Fruit fly (Drosophila melanogaster) whole organism, embryonic: Measurements from ENCODE around the gene NaPi-III.
A peak's percentile ranks its signal among the peaks of the same experiment; 100 is the strongest.

Experiments
- Atf6 ChIP-seq: fragments of 200-800 bp; sonication (Bioruptor generic); IDR thresholded peaks from 2 replicates; pipeline ENCODE4 v1.3.6; 2022; ENCODE audit warnings: missing biosample characterization, missing genetic modification characterization
- Bdp1 ChIP-seq: fragments of 200-800 bp; sonication (Bioruptor generic); optimal IDR thresholded peaks from 3 replicates; lab custom pipeline; 2016; ENCODE audit warnings: missing biosample characterization, missing genetic modification characterization
- CG10321 ChIP-seq: fragments of 200-800 bp; sonication (Bioruptor generic); IDR thresholded peaks from 2 replicates; pipeline ENCODE4 v1.3.6; 2022; ENCODE audit warnings: missing biosample characterization, missing genetic modification characterization
- CG10366 ChIP-seq: fragments of 200-800 bp; sonication (Bioruptor generic); IDR thresholded peaks from 2 replicates; pipeline ENCODE4 v1.3.6; 2022; ENCODE audit warnings: missing biosample characterization, missing genetic modification characterization
- CG10543 ChIP-seq: fragments of 200-800 bp; sonication (Bioruptor generic); optimal IDR thresholded peaks from 3 replicates; lab custom pipeline; 2017; ENCODE audit warnings: missing biosample characterization, mild to moderate bottlenecking, missing genetic modification characterization, moderate library complexity
- CG11085 ChIP-seq: fragments of 200-800 bp; sonication (Bioruptor generic); IDR thresholded peaks from 2 replicates; pipeline ENCODE4 v1.3.6; 2022; ENCODE audit warnings: missing biosample characterization, missing genetic modification characterization
- CG11093 ChIP-seq: fragments of 200-800 bp; sonication (Bioruptor generic); IDR thresholded peaks from 3 replicates; pipeline ENCODE4 v1.3.6; 2022; ENCODE audit warnings: missing biosample characterization, missing genetic modification characterization
- CG11398 ChIP-seq: fragments of 200-800 bp; sonication (Bioruptor generic); optimal IDR thresholded peaks from 2 replicates; lab custom pipeline; 2016; ENCODE audit warnings: missing biosample characterization, missing genetic modification characterization
- CG1233 ChIP-seq: fragments of 200-800 bp; sonication (Bioruptor generic); optimal IDR thresholded peaks from 4 replicates; lab custom pipeline; 2018; ENCODE audit warnings: missing biosample characterization, mild to moderate bottlenecking, missing genetic modification characterization
- CG12659 ChIP-seq: fragments of 200-800 bp; sonication (Bioruptor generic); optimal IDR thresholded peaks from 3 replicates; lab custom pipeline; 2017; ENCODE audit warnings: mild to moderate bottlenecking, missing biosample characterization, missing genetic modification reagents, missing genetic modification characterization
- CG12769 ChIP-seq: fragments of 200-800 bp; sonication (Bioruptor generic); optimal IDR thresholded peaks from 2 replicates; lab custom pipeline; 2019; ENCODE audit warnings: missing biosample characterization, mild to moderate bottlenecking, missing genetic modification characterization, moderate library complexity
- CG17186 ChIP-seq: fragments of 200-800 bp; sonication (Bioruptor generic); optimal IDR thresholded peaks from 3 replicates; lab custom pipeline; 2017; ENCODE audit warnings: missing biosample characterization, missing genetic modification reagents, missing genetic modification characterization
- CG17359 ChIP-seq: fragments of 200-800 bp; sonication (Bioruptor generic); optimal IDR thresholded peaks from 3 replicates; lab custom pipeline; 2018; ENCODE audit warnings: missing biosample characterization, mild to moderate bottlenecking, missing genetic modification characterization, moderate library complexity
- CG17802 ChIP-seq: fragments of 200-800 bp; sonication (Bioruptor generic); optimal IDR thresholded peaks from 2 replicates; lab custom pipeline; 2018; ENCODE audit warnings: missing biosample characterization, mild to moderate bottlenecking, missing genetic modification characterization, moderate library complexity
- CG18619 ChIP-seq: fragments of 200-800 bp; sonication (Bioruptor generic); optimal IDR thresholded peaks from 3 replicates; lab custom pipeline; 2017; ENCODE audit warnings: missing biosample characterization, mild to moderate bottlenecking, missing genetic modification characterization
- CG3065 ChIP-seq: fragments of 200-800 bp; sonication (Bioruptor generic); optimal IDR thresholded peaks from 2 replicates; lab custom pipeline; 2016; ENCODE audit warnings: missing biosample characterization, missing genetic modification characterization
- CG31365 ChIP-seq: fragments of 200-800 bp; sonication (Bioruptor generic); optimal IDR thresholded peaks from 2 replicates; lab custom pipeline; 2018; ENCODE audit warnings: missing biosample characterization, mild to moderate bottlenecking, missing genetic modification characterization
- CG33213 ChIP-seq: fragments of 200-800 bp; sonication (Bioruptor generic); optimal IDR thresholded peaks from 3 replicates; lab custom pipeline; 2016; ENCODE audit warnings: missing biosample characterization, missing genetic modification characterization
- CG34422 ChIP-seq: fragments of 200-800 bp; sonication (Bioruptor generic); IDR thresholded peaks from 3 replicates; pipeline ENCODE4 v1.3.6; 2022; ENCODE audit warnings: missing biosample characterization, missing genetic modification characterization
- CG4282 ChIP-seq: fragments of 200-800 bp; sonication (Bioruptor generic); optimal IDR thresholded peaks from 2 replicates; lab custom pipeline; 2016; ENCODE audit warnings: missing biosample characterization, missing genetic modification characterization
- CG6765 ChIP-seq: fragments of 200-800 bp; sonication (Bioruptor generic); optimal IDR thresholded peaks from 3 replicates; lab custom pipeline; 2017; ENCODE audit warnings: missing biosample characterization, mild to moderate bottlenecking, missing genetic modification characterization
- CG6791 ChIP-seq: fragments of 200-800 bp; sonication (Bioruptor generic); IDR thresholded peaks from 3 replicates; pipeline ENCODE4 v1.3.6; 2022; ENCODE audit warnings: missing biosample characterization, missing genetic modification characterization; ENCODE audit not compliant: partially characterized antibody
- CG8359 ChIP-seq: fragments of 200-800 bp; sonication (Bioruptor generic); optimal IDR thresholded peaks from 2 replicates; lab custom pipeline; 2017; ENCODE audit warnings: missing biosample characterization, mild to moderate bottlenecking, missing genetic modification characterization, borderline replicate concordance
- CrebB ChIP-seq: fragments of 200-800 bp; sonication (Bioruptor generic); optimal IDR thresholded peaks from 3 replicates; lab custom pipeline; 2018; ENCODE audit warnings: missing biosample characterization, mild to moderate bottlenecking, missing genetic modification characterization
- D19A ChIP-seq: fragments of 200-800 bp; optimal IDR thresholded peaks from 3 replicates; lab custom pipeline; 2019; ENCODE audit warnings: missing biosample characterization, mild to moderate bottlenecking, missing genetic modification characterization, moderate library complexity
- E2f1 ChIP-seq: fragments of 200-800 bp; sonication (Bioruptor generic); IDR thresholded peaks from 2 replicates; pipeline ENCODE4 v1.3.6; 2022; ENCODE audit warnings: missing biosample characterization, missing genetic modification characterization
- H15 ChIP-seq: fragments of 200-800 bp; sonication (Bioruptor generic); IDR thresholded peaks from 3 replicates; pipeline ENCODE4 v1.3.6; 2022; ENCODE audit warnings: missing biosample characterization, missing genetic modification characterization
- HLH54F ChIP-seq: fragments of 200-800 bp; sonication (Bioruptor generic); optimal IDR thresholded peaks from 3 replicates; lab custom pipeline; 2016; ENCODE audit warnings: missing biosample characterization, missing genetic modification characterization
- Med ChIP-seq: fragments of 200-800 bp; sonication (Bioruptor generic); peaks from one replicate; lab custom pipeline; 2016; ENCODE audit warnings: missing biosample characterization, missing genetic modification characterization, mild to moderate bottlenecking, inconsistent platforms, moderate library complexity
- Nf-YA ChIP-seq: fragments of 200-800 bp; sonication (Bioruptor generic); IDR thresholded peaks from 2 replicates; pipeline ENCODE4 v1.3.6; 2022; ENCODE audit warnings: missing biosample characterization, missing genetic modification characterization
- br ChIP-seq: fragments of >200 bp; optimal IDR thresholded peaks from 2 replicates; lab custom pipeline; 2017
- btn ChIP-seq: fragments of 200-800 bp; sonication (Bioruptor generic); optimal IDR thresholded peaks from 2 replicates; lab custom pipeline; 2016; ENCODE audit warnings: missing biosample characterization, missing genetic modification characterization
- ci ChIP-seq: fragments of 200-800 bp; sonication (Bioruptor generic); IDR thresholded peaks from 3 replicates; pipeline ENCODE4 v1.3.6; 2022; ENCODE audit warnings: missing biosample characterization, missing genetic modification characterization
- crol ChIP-seq: fragments of 200-800 bp; sonication (Bioruptor generic); IDR thresholded peaks from 2 replicates; pipeline ENCODE4 v1.3.6; 2022; ENCODE audit warnings: missing biosample characterization, missing genetic modification characterization
- danr ChIP-seq: fragments of 200-800 bp; sonication (Bioruptor generic); IDR thresholded peaks from 2 replicates; pipeline ENCODE4 v1.3.6; 2022; ENCODE audit warnings: missing biosample characterization, missing genetic modification characterization
- dysf ChIP-seq: fragments of 200-800 bp; sonication (Bioruptor generic); IDR thresholded peaks from 3 replicates; pipeline ENCODE4 v1.3.6; 2022; ENCODE audit warnings: missing biosample characterization, missing genetic modification characterization
- ems ChIP-seq: fragments of 200-800 bp; sonication (Bioruptor generic); optimal IDR thresholded peaks from 3 replicates; lab custom pipeline; 2016; ENCODE audit warnings: missing biosample characterization, missing genetic modification characterization
- en ChIP-seq: fragments of 200-800 bp; sonication (Bioruptor generic); optimal IDR thresholded peaks from 2 replicates; lab custom pipeline; 2016; ENCODE audit warnings: missing biosample characterization, missing genetic modification characterization
- h ChIP-seq: fragments of >200 bp; optimal IDR thresholded peaks from 2 replicates; lab custom pipeline; 2017
- klu ChIP-seq: fragments of 200-800 bp; sonication (Bioruptor generic); IDR thresholded peaks from 2 replicates; pipeline ENCODE4 v1.3.6; 2022; ENCODE audit warnings: missing biosample characterization, missing genetic modification characterization
- lov ChIP-seq, 2 experiments: fragments of 200-800 bp in 1 of 2; fragments of >200 bp in 1 of 2; sonication (Bioruptor generic) in 1 of 2; IDR thresholded peaks in 1 of 2; optimal IDR thresholded peaks in 1 of 2; 2 replicates in 1 of 2; 3 replicates in 1 of 2; pipeline versions ENCODE4 v1.3.6 to Lab custom; 2017 to 2022; ENCODE audit warnings: missing biosample characterization in 1 of 2, missing genetic modification characterization in 1 of 2
- nau ChIP-seq: fragments of 200-800 bp; sonication (Bioruptor generic); optimal IDR thresholded peaks from 3 replicates; lab custom pipeline; 2017; ENCODE audit warnings: missing biosample characterization, mild to moderate bottlenecking, missing genetic modification characterization, missing genetic modification reagents
- p53 ChIP-seq: fragments of 200-800 bp; sonication (Bioruptor generic); optimal IDR thresholded peaks from 2 replicates; lab custom pipeline; 2016; ENCODE audit warnings: missing biosample characterization, missing genetic modification characterization
- prd ChIP-seq, 3 experiments: fragments of >200 bp in 2 of 3; fragments of 200-800 bp in 1 of 3; sonication (Bioruptor generic) in 1 of 3; optimal IDR thresholded peaks in 2 of 3; IDR thresholded peaks in 1 of 3; 2 replicates in 2 of 3; 3 replicates in 1 of 3; pipeline versions ENCODE4 v1.3.6 to Lab custom; 2017 to 2022; ENCODE audit warnings: missing biosample characterization in 1 of 3, missing genetic modification characterization in 1 of 3
- pum ChIP-seq: fragments of 200-800 bp; sonication (Bioruptor generic); optimal IDR thresholded peaks from 2 replicates; lab custom pipeline; 2016; ENCODE audit warnings: missing biosample characterization, missing genetic modification characterization
- ranshi ChIP-seq: fragments of 200-800 bp; sonication (Bioruptor generic); IDR thresholded peaks from 2 replicates; pipeline ENCODE4 v1.3.6; 2022; ENCODE audit warnings: missing biosample characterization, missing genetic modification characterization
- scrt ChIP-seq: fragments of 200-800 bp; sonication (Bioruptor generic); optimal IDR thresholded peaks from 2 replicates; lab custom pipeline; 2018; ENCODE audit warnings: missing biosample characterization, mild to moderate bottlenecking, missing genetic modification characterization, moderate library complexity
- sisA ChIP-seq: fragments of 200-800 bp; sonication (Bioruptor generic); IDR thresholded peaks from 2 replicates; pipeline ENCODE4 v1.3.6; 2022; ENCODE audit warnings: missing biosample characterization, missing genetic modification characterization
- sob ChIP-seq: fragments of 200-800 bp; sonication (Bioruptor generic); IDR thresholded peaks from 2 replicates; pipeline ENCODE4 v1.3.6; 2022; ENCODE audit warnings: missing biosample characterization, missing genetic modification characterization
- tin ChIP-seq: fragments of 200-800 bp; sonication (Bioruptor generic); optimal IDR thresholded peaks from 3 replicates; lab custom pipeline; 2016; ENCODE audit warnings: missing biosample characterization, missing genetic modification characterization
- vvl ChIP-seq: fragments of 200-800 bp; sonication (Bioruptor generic); IDR thresholded peaks from 2 replicates; pipeline ENCODE4 v1.3.6; 2022; ENCODE audit warnings: missing biosample characterization, missing genetic modification characterization

NaPi-III gene

dm6 chr3L:11120419-11120958 is 2.7 kb upstream of the NaPi-III start, which contains the start of the genes FoxK and mRpL2 (continued):
- no peak for TF ChIP-seq ems (GFP tag; lab: Kevin White, UChicago)
- no peak for TF ChIP-seq CG11085 (GFP tag; lab: Robert Waterston, UW)
- TF ChIP-seq CG4282 (GFP tag; lab: Kevin White, UChicago) = peak; percentile 39
- TF ChIP-seq CG10366 (GFP tag; lab: Robert Waterston, UW) = no peak
- TF ChIP-seq ci (GFP tag; lab: Robert Waterston, UW) = peak; percentile 52
- no peak for TF ChIP-seq CG31365
- no peak for TF ChIP-seq CG11093 (GFP tag; lab: Robert Waterston, UW)
- no peak for TF ChIP-seq D19A (tag; lab: Kevin White, UChicago)
- peak; percentile 79 for TF ChIP-seq CG3065
- no peak for TF ChIP-seq HLH54F (GFP tag; lab: Kevin White, UChicago)
- TF ChIP-seq lov (optimal IDR thresholded peaks at IDR 0.05; lab: Kevin White, UChicago) = peak; percentile 16
- no peak for TF ChIP-seq lov (GFP tag; IDR thresholded peaks at IDR 0.05; lab: Robert Waterston, UW)
- no peak; the same call in 1 of the 2 replicates for TF ChIP-seq crol (GFP tag; lab: Robert Waterston, UW)
- peak; percentile 10 for TF ChIP-seq CG12769 (tag; lab: Kevin White, UChicago)
- no peak for TF ChIP-seq dysf (GFP tag; lab: Robert Waterston, UW)
- TF ChIP-seq CG10543 (GFP tag; lab: Kevin White, UChicago) = no peak
- peak; percentile 80 for TF ChIP-seq Med (GFP tag; lab: Kevin White, UChicago)
- no peak for TF ChIP-seq ranshi
- no peak for TF ChIP-seq CG18619 (GFP tag; lab: Kevin White, UChicago)
- TF ChIP-seq CG10321 (GFP tag; lab: Robert Waterston, UW) = no peak
- no peak for TF ChIP-seq tin (GFP tag; lab: Kevin White, UChicago)
- no peak for TF ChIP-seq en (GFP tag; lab: Kevin White, UChicago)
- TF ChIP-seq CG34422 (GFP tag; lab: Robert Waterston, UW) = peak; percentile 74; the same call in 2 of the 3 replicates
- TF ChIP-seq h (lab: Kevin White, UChicago) = no peak
- no peak for TF ChIP-seq sisA (GFP tag; lab: Robert Waterston, UW)
- TF ChIP-seq CG33213 (GFP tag; lab: Kevin White, UChicago) = peak; percentile 10
- no peak for TF ChIP-seq E2f1 (GFP tag; lab: Robert Waterston, UW)
- TF ChIP-seq p53 (GFP tag; lab: Kevin White, UChicago) = no peak
- TF ChIP-seq H15 (GFP tag; lab: Robert Waterston, UW) = 0 out of 3 replicates have a peak, but pooled peaks have one; percentile 34
- peak; percentile 80 for TF ChIP-seq CG8359 (GFP tag; lab: Kevin White, UChicago)
- TF ChIP-seq pum (GFP tag; lab: Kevin White, UChicago) = no peak
- no peak for TF ChIP-seq CG17359 (tag; lab: Kevin White, UChicago)
- TF ChIP-seq vvl = peak; percentile 56; the same call in 1 of the 2 replicates
- TF ChIP-seq CG12659 (GFP tag; lab: Kevin White, UChicago) = peak; percentile 43
- TF ChIP-seq Nf-YA (GFP tag; lab: Robert Waterston, UW) = no peak
- no peak for TF ChIP-seq CrebB
- no peak for TF ChIP-seq Atf6 (GFP tag; lab: Robert Waterston, UW)
- peak; percentile 54; the same call in 2 of the 3 replicates for TF ChIP-seq CG6791 (GFP tag; lab: Robert Waterston, UW)
- no peak for TF ChIP-seq nau (GFP tag; lab: Kevin White, UChicago)
- TF ChIP-seq CG6765 (GFP tag; lab: Kevin White, UChicago) = no peak
- TF ChIP-seq br (lab: Kevin White, UChicago) = no peak
- TF ChIP-seq klu (GFP tag; lab: Robert Waterston, UW) = no peak
- TF ChIP-seq sob = no peak
- TF ChIP-seq CG17802 (tag; lab: Kevin White, UChicago) = no peak
- TF ChIP-seq scrt (GFP tag; lab: Kevin White, UChicago) = no peak
- TF ChIP-seq prd (optimal IDR thresholded peaks at IDR 0.05; lab: Kevin White, UChicago) = no peak
- TF ChIP-seq prd (GFP tag; IDR thresholded peaks at IDR 0.05; lab: Robert Waterston, UW) = no peak
- no peak for TF ChIP-seq danr (GFP tag; lab: Robert Waterston, UW)
- TF ChIP-seq Bdp1 (GFP tag; lab: Kevin White, UChicago) = no peak
- TF ChIP-seq CG1233 (GFP tag; lab: Kevin White, UChicago) = no peak
- no peak for TF ChIP-seq btn (GFP tag; lab: Kevin White, UChicago)
- TF ChIP-seq CG17186 (GFP tag; lab: Kevin White, UChicago) = peak; percentile 53
- TF ChIP-seq CG11398 (GFP tag; lab: Kevin White, UChicago) = no peak
